Worm (Caenorhabditis elegans) whole organism, young adult: Measurements from ENCODE around the gene sgo-1.

ENCODE experiments used
- B0019.2 ChIP-seq: fragments of 200-800 bp; sonication (Bioruptor generic); conservative IDR thresholded peaks from 2 replicates; pipeline ENCODE4 v1.3.6; 2022; ENCODE audit warnings: missing genetic modification reagents, missing genetic modification characterization, missing compliant biosample characterization
- B0261.1 ChIP-seq: sonication (generic microtip); optimal IDR thresholded peaks from 2 replicates; lab custom pipeline; 2016; ENCODE audit warnings: mild to moderate bottlenecking, missing genetic modification characterization, moderate library complexity, missing compliant biosample characterization
- C17E4.6 ChIP-seq: fragments of 200-800 bp; sonication (Bioruptor generic); IDR thresholded peaks from 2 replicates; pipeline ENCODE4 v1.3.6; 2022; ENCODE audit warnings: missing genetic modification reagents, missing genetic modification characterization, missing compliant biosample characterization
- F33H1.4 ChIP-seq: fragments of 200-800 bp; sonication (Bioruptor generic); IDR thresholded peaks from 2 replicates; pipeline ENCODE4 v1.3.6; 2022; ENCODE audit warnings: missing genetic modification reagents, missing genetic modification characterization, missing compliant biosample characterization
- F49E8.2 ChIP-seq: sonication (generic microtip); optimal IDR thresholded peaks from 3 replicates; lab custom pipeline; 2017; ENCODE audit warnings: missing genetic modification characterization, mild to moderate bottlenecking, missing compliant biosample characterization, antibody characterized with exemption, moderate library complexity; ENCODE audit not compliant: insufficient read depth
- T07F8.4 ChIP-seq: sonication (generic microtip); optimal IDR thresholded peaks from 2 replicates; lab custom pipeline; 2016; ENCODE audit warnings: mild to moderate bottlenecking, missing genetic modification characterization, moderate library complexity, missing compliant biosample characterization
- Y53G8AR.9 ChIP-seq: fragments of 200-800 bp; sonication (Bioruptor generic); conservative IDR thresholded peaks from 2 replicates; pipeline ENCODE4 v1.3.6; 2022; ENCODE audit warnings: missing genetic modification reagents, missing genetic modification characterization, missing compliant biosample characterization
- Y95B8A.8 ChIP-seq: fragments of 200-800 bp; sonication (Bioruptor generic); IDR thresholded peaks from 2 replicates; pipeline ENCODE4 v1.3.6; 2022; ENCODE audit warnings: missing genetic modification reagents, missing genetic modification characterization, missing compliant biosample characterization
- ZK185.1 ChIP-seq: sonication (generic microtip); optimal IDR thresholded peaks from 2 replicates; lab custom pipeline; 2016; ENCODE audit warnings: mild to moderate bottlenecking, missing genetic modification characterization, missing compliant biosample characterization; ENCODE audit not compliant: poor library complexity, severe bottlenecking
- ama-1 ChIP-seq, 3 experiments: fragments of 150-350 bp in 1 of 3; sonication (generic microtip) in 2 of 3; optimal IDR thresholded peaks; 2 replicates each; lab custom pipeline; 2014 to 2018; ENCODE audit warnings: missing biosample characterization in 2 of 3, missing genetic modification characterization in 2 of 3, missing genetic modification reagents in 2 of 3
- aptf-2 ChIP-seq: fragments of 200-800 bp; sonication (Bioruptor generic); conservative IDR thresholded peaks from 2 replicates; pipeline ENCODE4 v1.3.6; 2022; ENCODE audit warnings: missing genetic modification reagents, missing genetic modification characterization, missing compliant biosample characterization
- aptf-3 ChIP-seq: fragments of 200-800 bp; sonication (Bioruptor generic); IDR thresholded peaks from 2 replicates; pipeline ENCODE4 v1.3.6; 2022; ENCODE audit warnings: missing genetic modification characterization, missing compliant biosample characterization
- atf-7 ChIP-seq: sonication (generic microtip); optimal IDR thresholded peaks from 2 replicates; lab custom pipeline; 2017; ENCODE audit warnings: mild to moderate bottlenecking, missing genetic modification characterization, missing compliant biosample characterization
- ceh-100 ChIP-seq: fragments of 200-800 bp; sonication (Bioruptor generic); IDR thresholded peaks from 2 replicates; pipeline ENCODE4 v1.3.6; 2022; ENCODE audit warnings: missing genetic modification reagents, missing genetic modification characterization, missing compliant biosample characterization
- ceh-27 ChIP-seq: fragments of 200-800 bp; sonication (Bioruptor generic); optimal IDR thresholded peaks from 2 replicates; lab custom pipeline; 2018; ENCODE audit warnings: mild to moderate bottlenecking, missing genetic modification characterization, moderate library complexity, missing compliant biosample characterization
- ceh-58 ChIP-seq: fragments of 200-800 bp; sonication (Bioruptor generic); IDR thresholded peaks from 2 replicates; pipeline ENCODE4 v1.3.6; 2022; ENCODE audit warnings: missing genetic modification characterization, missing compliant biosample characterization
- ceh-79 ChIP-seq: sonication (generic microtip); optimal IDR thresholded peaks from 2 replicates; lab custom pipeline; 2017; ENCODE audit warnings: mild to moderate bottlenecking, missing genetic modification characterization, missing compliant biosample characterization
- egl-18 ChIP-seq: fragments of 200-800 bp; sonication (Bioruptor generic); IDR thresholded peaks from 2 replicates; pipeline ENCODE4 v1.3.6; 2022; ENCODE audit warnings: missing genetic modification reagents, missing genetic modification characterization, missing compliant biosample characterization
- egl-44 ChIP-seq: fragments of 200-800 bp; sonication (Bioruptor generic); IDR thresholded peaks from 2 replicates; pipeline ENCODE4 v1.3.6; 2022; ENCODE audit warnings: missing genetic modification reagents, missing genetic modification characterization, missing compliant biosample characterization
- hmg-1.2 ChIP-seq: fragments of 200-800 bp; sonication (Bioruptor generic); IDR thresholded peaks from 2 replicates; pipeline ENCODE4 v1.3.6; 2022; ENCODE audit warnings: missing genetic modification reagents, missing genetic modification characterization, missing compliant biosample characterization
- hmg-20 ChIP-seq: fragments of 200-800 bp; sonication (Bioruptor generic); IDR thresholded peaks from 2 replicates; pipeline ENCODE4 v1.3.6; 2022; ENCODE audit warnings: missing genetic modification reagents, missing genetic modification characterization, missing compliant biosample characterization
- hrde-1 ChIP-seq: sonication (generic microtip); optimal IDR thresholded peaks from 2 replicates; lab custom pipeline; 2016; ENCODE audit warnings: missing genetic modification characterization, mild to moderate bottlenecking, missing compliant biosample characterization, moderate library complexity, missing genotype, missing genetic modification reagents, borderline replicate concordance
- hsf-1 ChIP-seq: fragments of 200-800 bp; sonication (Bioruptor generic); IDR thresholded peaks from 2 replicates; pipeline ENCODE4 v1.3.6; 2022; ENCODE audit warnings: missing genetic modification reagents, missing genetic modification characterization, missing compliant biosample characterization
- lin-35 ChIP-seq, 3 experiments: fragments of 150-350 bp in 2 of 3; sonication (generic microtip) in 1 of 3; optimal IDR thresholded peaks; 2 replicates each; lab custom pipeline; 2014 to 2018; ENCODE audit warnings: missing biosample characterization in 3 of 3, missing genetic modification characterization in 3 of 3, missing genetic modification reagents in 3 of 3
- lin-40 ChIP-seq: sonication (generic microtip); optimal IDR thresholded peaks from 2 replicates; lab custom pipeline; 2016; ENCODE audit warnings: missing genetic modification characterization, mild to moderate bottlenecking, missing compliant biosample characterization, missing genotype, missing genetic modification reagents
- madf-8 ChIP-seq: fragments of 200-800 bp; sonication (Bioruptor generic); conservative IDR thresholded peaks from 2 replicates; pipeline ENCODE4 v1.3.6; 2022; ENCODE audit warnings: missing genetic modification reagents, missing genetic modification characterization, missing compliant biosample characterization
- mcd-1 ChIP-seq: fragments of 200-800 bp; sonication (Bioruptor generic); IDR thresholded peaks from 2 replicates; pipeline ENCODE4 v1.3.6; 2022; ENCODE audit warnings: missing genetic modification reagents, missing genetic modification characterization, missing compliant biosample characterization
- nfya-1 ChIP-seq: sonication (generic microtip); optimal IDR thresholded peaks from 2 replicates; lab custom pipeline; 2017; ENCODE audit warnings: antibody characterized with exemption, missing compliant biosample characterization, missing genetic modification characterization, borderline replicate concordance; ENCODE audit not compliant: insufficient read depth
- nhr-27 ChIP-seq: fragments of 200-800 bp; sonication (Bioruptor generic); optimal IDR thresholded peaks from 2 replicates; lab custom pipeline; 2018; ENCODE audit warnings: mild to moderate bottlenecking, missing genetic modification characterization, moderate library complexity, missing compliant biosample characterization
- nhr-80 ChIP-seq: sonication (generic microtip); optimal IDR thresholded peaks from 2 replicates; lab custom pipeline; 2016; ENCODE audit warnings: missing genetic modification characterization, missing compliant biosample characterization
- rec-8 ChIP-seq, 2 experiments: sonication (generic microtip); optimal IDR thresholded peaks; 2 replicates each; lab custom pipeline; 2016; ENCODE audit warnings: mild to moderate bottlenecking in 2 of 2, missing genetic modification characterization in 2 of 2, missing genetic modification reagents in 2 of 2, missing genotype in 2 of 2, missing biosample characterization in 1 of 2, missing compliant biosample characterization in 1 of 2, moderate library complexity in 1 of 2
- repo-1 ChIP-seq: sonication (generic microtip); optimal IDR thresholded peaks from 2 replicates; lab custom pipeline; 2017; ENCODE audit warnings: mild to moderate bottlenecking, missing genetic modification characterization, missing compliant biosample characterization
- rpc-1 ChIP-seq, 2 experiments: fragments of 150-350 bp in 1 of 2; sonication (generic microtip) in 1 of 2; optimal IDR thresholded peaks; 2 replicates each; lab custom pipeline; 2014 to 2018; ENCODE audit warnings: missing biosample characterization in 1 of 2, missing genetic modification characterization in 1 of 2, missing genetic modification reagents in 1 of 2, missing genotype in 1 of 2
- sdz-38 ChIP-seq: sonication (generic microtip); optimal IDR thresholded peaks from 2 replicates; lab custom pipeline; 2016; ENCODE audit warnings: missing genotype, missing genetic modification characterization, missing compliant biosample characterization
- sea-2 ChIP-seq: fragments of 200-800 bp; sonication (Bioruptor generic); IDR thresholded peaks from 2 replicates; pipeline ENCODE4 v1.3.6; 2022; ENCODE audit warnings: missing genetic modification characterization, missing compliant biosample characterization
- snpc-1.1 ChIP-seq: sonication (generic microtip); optimal IDR thresholded peaks from 2 replicates; lab custom pipeline; 2017; ENCODE audit warnings: missing genetic modification characterization, mild to moderate bottlenecking, missing compliant biosample characterization, antibody characterized with exemption, moderate library complexity, missing genotype, missing genetic modification reagents; ENCODE audit not compliant: insufficient read depth
- snpc-3.4 ChIP-seq: sonication (generic microtip); optimal IDR thresholded peaks from 2 replicates; lab custom pipeline; 2017; ENCODE audit warnings: missing genetic modification characterization, mild to moderate bottlenecking, missing compliant biosample characterization, antibody characterized with exemption, moderate library complexity, missing genotype, missing genetic modification reagents
- somi-1 ChIP-seq: fragments of 200-800 bp; sonication (Bioruptor generic); optimal IDR thresholded peaks from 2 replicates; lab custom pipeline; 2018; ENCODE audit warnings: mild to moderate bottlenecking, missing genetic modification characterization, missing compliant biosample characterization
- tbx-9 ChIP-seq: sonication (generic microtip); optimal IDR thresholded peaks from 2 replicates; lab custom pipeline; 2016; ENCODE audit warnings: borderline replicate concordance, missing genetic modification characterization, inconsistent platforms, missing compliant biosample characterization
- unc-130 ChIP-seq: sonication (generic microtip); optimal IDR thresholded peaks from 2 replicates; lab custom pipeline; 2016; ENCODE audit warnings: missing genetic modification reagents, missing genetic modification characterization, missing compliant biosample characterization
- unc-62 ChIP-seq: fragments of 150-350 bp; optimal IDR thresholded peaks from 2 replicates; lab custom pipeline; 2014; ENCODE audit warnings: missing biosample characterization, missing genetic modification reagents, missing genetic modification characterization
- xnd-1 ChIP-seq: sonication (generic microtip); optimal IDR thresholded peaks from 2 replicates; lab custom pipeline; 2016; ENCODE audit warnings: missing genotype, missing genetic modification reagents, missing genetic modification characterization, missing compliant biosample characterization
- ztf-18 ChIP-seq: sonication (generic microtip); optimal IDR thresholded peaks from 2 replicates; lab custom pipeline; 2016; ENCODE audit warnings: missing genotype, mild to moderate bottlenecking, missing genetic modification characterization, missing compliant biosample characterization
- ztf-22 ChIP-seq: fragments of 200-800 bp; sonication (Bioruptor generic); optimal IDR thresholded peaks from 2 replicates; lab custom pipeline; 2018; ENCODE audit warnings: mild to moderate bottlenecking, missing genetic modification characterization, moderate library complexity, missing compliant biosample characterization
- ztf-26 ChIP-seq: sonication (generic microtip); optimal IDR thresholded peaks from 2 replicates; lab custom pipeline; 2017; ENCODE audit warnings: missing genetic modification characterization, missing compliant biosample characterization
- ztf-6 ChIP-seq: fragments of 200-800 bp; sonication (Bioruptor generic); IDR thresholded peaks from 2 replicates; pipeline ENCODE4 v1.3.6; 2022; ENCODE audit warnings: missing genetic modification reagents, missing genetic modification characterization, missing compliant biosample characterization

sgo-1 gene

ce11 chrIV:7789521-7789949, 6.7 kb downstream of the sgo-1 start, which contains the start of gene imp-3:
Gene imp-3, minus strand, starts transcription at chrIV:7789613.
- TF ChIP-seq hmg-1.2 (GFP tag; lab: Robert Waterston, UW) (no peak; the same call in 1 of the 2 replicates), snpc-3.4 (tag; lab: Kevin White, UChicago) (peak; percentile 22), unc-130 (GFP tag; lab: Kevin White, UChicago) (peak; percentile 11), ceh-58 (GFP tag; lab: Robert Waterston, UW) (0 out of 2 replicates have a peak, but pooled peaks have one; percentile 10), B0019.2 (GFP tag; lab: Robert Waterston, UW) (no peak), ztf-6 (GFP tag; lab: Robert Waterston, UW) (no peak), ztf-22 (no peak), ZK185.1 (tag; lab: Kevin White, UChicago) (peak; percentile 12), nhr-80 (tag; lab: Kevin White, UChicago) (peak; percentile 22), ztf-26 (tag; lab: Kevin White, UChicago) (no peak), aptf-3 (GFP tag; lab: Robert Waterston, UW) (peak; percentile 35; the same call in 1 of the 2 replicates), Y95B8A.8 (GFP tag; lab: Robert Waterston, UW) (peak; percentile 66; the same call in 1 of the 2 replicates), F33H1.4 (GFP tag; lab: Robert Waterston, UW) (0 out of 2 replicates have a peak, but pooled peaks have one; percentile 38), atf-7 (tag; lab: Kevin White, UChicago) (peak; percentile 79), ama-1 (optimal IDR thresholded peaks at IDR 0.05; lab: Kevin White, UChicago) (peak; percentile 95), ama-1 (GFP tag; optimal IDR thresholded peaks at IDR 0.05; lab: Kevin White, UChicago) (peak; percentile 51 to 81), sdz-38 (tag; lab: Kevin White, UChicago) (no peak), T07F8.4 (tag; lab: Kevin White, UChicago) (no peak), hsf-1 (GFP tag; lab: Robert Waterston, UW) (peak; percentile 75), tbx-9 (tag; lab: Kevin White, UChicago) (peak; percentile 64), ceh-79 (tag; lab: Kevin White, UChicago) (peak; percentile 49), mcd-1 (GFP tag; lab: Robert Waterston, UW) (peak; percentile 73), nfya-1 (tag; lab: Kevin White, UChicago) (no peak), B0261.1 (tag; lab: Kevin White, UChicago) (no peak), hrde-1 (tag; lab: Kevin White, UChicago) (peak; percentile 70), ceh-100 (peak; percentile 60), egl-44 (GFP tag; lab: Robert Waterston, UW) (0 out of 2 replicates have a peak, but pooled peaks have one; percentile 48), aptf-2 (GFP tag; lab: Robert Waterston, UW) (no peak), sea-2 (GFP tag; lab: Robert Waterston, UW) (no peak), madf-8 (GFP tag; lab: Robert Waterston, UW) (0 out of 2 replicates have a peak, but pooled peaks have one; percentile 10), hmg-20 (GFP tag; lab: Robert Waterston, UW) (0 out of 2 replicates have a peak, but pooled peaks have one; percentile 46), ztf-18 (peak; percentile 18), ceh-27 (GFP tag; lab: Kevin White, UChicago) (peak; percentile 7), repo-1 (tag; lab: Kevin White, UChicago) (peak; percentile 56), unc-62 (GFP tag; lab: Kevin White, UChicago) (no peak), Y53G8AR.9 (GFP tag; lab: Robert Waterston, UW) (peak; percentile 95), lin-35 (GFP tag; optimal IDR thresholded peaks at IDR 0.05; lab: Kevin White, UChicago) (peak in 1 of 3 experiments; percentile 65), rpc-1 (optimal IDR thresholded peaks at IDR 0.05; lab: Kevin White, UChicago) (no peak), rpc-1 (tag; optimal IDR thresholded peaks at IDR 0.05; lab: Kevin White, UChicago) (no peak), snpc-1.1 (tag; lab: Kevin White, UChicago) (peak; percentile 19), nhr-27 (tag; lab: Kevin White, UChicago) (no peak), xnd-1 (tag; lab: Kevin White, UChicago) (peak; percentile 23), lin-40 (tag; lab: Kevin White, UChicago) (peak; percentile 60), egl-18 (GFP tag; lab: Robert Waterston, UW) (no peak), C17E4.6 (GFP tag; lab: Robert Waterston, UW) (peak; percentile 54; the same call in 1 of the 2 replicates), somi-1 (GFP tag; lab: Kevin White, UChicago) (no peak), rec-8 (tag; optimal IDR thresholded peaks at IDR 0.05; lab: Kevin White, UChicago) (no peak), F49E8.2 (tag; lab: Kevin White, UChicago) (peak; percentile 81)
